Worm (Caenorhabditis elegans) whole organism, L4 larva: ENCODE data around the gene ajm-1.

ENCODE experiments used
- D1046.2 ChIP-seq: fragments of 200-800 bp; sonication (Bioruptor generic); IDR thresholded peaks from 2 replicates; pipeline ENCODE4 v1.3.6; 2022; ENCODE audit warnings: missing genetic modification characterization, missing compliant biosample characterization
- F26F4.8 ChIP-seq: fragments of 200-800 bp; sonication (Bioruptor generic); conservative IDR thresholded peaks from 2 replicates; pipeline ENCODE4 v1.3.6; 2022; ENCODE audit warnings: missing genetic modification characterization, missing compliant biosample characterization
- F44E2.7 ChIP-seq: fragments of 200-800 bp; sonication (Bioruptor generic); IDR thresholded peaks from 2 replicates; pipeline ENCODE4 v2.1.2; 2022; ENCODE audit warnings: missing genetic modification characterization, missing compliant biosample characterization
- R02D3.7 ChIP-seq: fragments of 150-350 bp; sonication (generic microtip); optimal IDR thresholded peaks from 3 replicates; lab custom pipeline; 2014; ENCODE audit warnings: missing biosample characterization, missing genetic modification characterization
- T26A8.4 ChIP-seq: fragments of 200-800 bp; sonication (Bioruptor generic); IDR thresholded peaks from 2 replicates; pipeline ENCODE4 v1.3.6; 2022; ENCODE audit warnings: missing genetic modification characterization, missing compliant biosample characterization
- Y105C5A.15 ChIP-seq: fragments of 200-800 bp; sonication (Bioruptor generic); IDR thresholded peaks from 2 replicates; pipeline ENCODE4 v1.3.6; 2022; ENCODE audit warnings: missing genetic modification characterization, missing compliant biosample characterization
- Y5F2A.4 ChIP-seq: fragments of 200-800 bp; sonication (Bioruptor generic); optimal IDR thresholded peaks from 2 replicates; lab custom pipeline; 2018; ENCODE audit warnings: mild to moderate bottlenecking, missing genetic modification characterization, missing compliant biosample characterization
- ZK546.5 ChIP-seq, 2 experiments: sonication (generic microtip); optimal IDR thresholded peaks; 2 replicates each; lab custom pipeline; 2017; ENCODE audit warnings: missing biosample characterization in 2 of 2, missing genetic modification characterization in 2 of 2
- aly-2 ChIP-seq: sonication (generic microtip); optimal IDR thresholded peaks from 2 replicates; lab custom pipeline; 2018; ENCODE audit warnings: missing biosample characterization, missing genetic modification characterization
- ama-1 ChIP-seq: fragments of 150-350 bp; optimal IDR thresholded peaks from 2 replicates; lab custom pipeline; 2014; ENCODE audit warnings: inconsistent platforms, mixed read lengths
- arid-1 ChIP-seq: fragments of 200-800 bp; sonication (Bioruptor generic); conservative IDR thresholded peaks from 2 replicates; pipeline ENCODE4 v1.3.6; 2022; ENCODE audit warnings: missing genetic modification reagents, missing genetic modification characterization, missing compliant biosample characterization
- attf-4 ChIP-seq: sonication (generic microtip); optimal IDR thresholded peaks from 3 replicates; lab custom pipeline; 2017; ENCODE audit warnings: missing biosample characterization, missing genetic modification characterization
- ceh-20 ChIP-seq: fragments of 200-800 bp; sonication (Bioruptor generic); IDR thresholded peaks from 2 replicates; pipeline ENCODE4 v1.3.6; 2022; ENCODE audit warnings: missing genetic modification reagents, missing genetic modification characterization, missing compliant biosample characterization
- ceh-28 ChIP-seq: fragments of 150-350 bp; optimal IDR thresholded peaks from 2 replicates; lab custom pipeline; 2014; ENCODE audit warnings: missing biosample characterization, missing genetic modification reagents, missing genetic modification characterization
- ces-1 ChIP-seq: fragments of 150-350 bp; sonication (generic microtip); optimal IDR thresholded peaks from 4 replicates; lab custom pipeline; 2014; ENCODE audit warnings: missing biosample characterization, missing genetic modification reagents, missing genetic modification characterization
- cey-2 ChIP-seq: sonication (generic microtip); optimal IDR thresholded peaks from 3 replicates; lab custom pipeline; 2017; ENCODE audit warnings: missing genetic modification characterization, mild to moderate bottlenecking, missing compliant biosample characterization, antibody characterized with exemption, borderline replicate concordance; ENCODE audit not compliant: insufficient read depth
- daf-16 ChIP-seq, 3 experiments: sonication (generic microtip); optimal IDR thresholded peaks; 2 replicates each; lab custom pipeline; 2016 to 2017; ENCODE audit warnings: missing genetic modification characterization in 3 of 3, missing genetic modification reagents in 3 of 3, mild to moderate bottlenecking in 2 of 3, missing compliant biosample characterization in 2 of 3, missing biosample characterization in 1 of 3, moderate library complexity in 1 of 3
- daf-8 ChIP-seq: fragments of 200-800 bp; sonication (Bioruptor generic); IDR thresholded peaks from 2 replicates; pipeline ENCODE4 v1.3.6; 2022; ENCODE audit warnings: missing genetic modification characterization, missing compliant biosample characterization
- dpl-1 ChIP-seq: fragments of 150-350 bp; optimal IDR thresholded peaks from 2 replicates; lab custom pipeline; 2014; ENCODE audit warnings: missing biosample characterization, missing genetic modification reagents, missing genetic modification characterization
- duxl-1 ChIP-seq: sonication (generic microtip); optimal IDR thresholded peaks from 2 replicates; lab custom pipeline; 2016; ENCODE audit warnings: mild to moderate bottlenecking, missing genetic modification characterization, moderate library complexity, missing compliant biosample characterization; ENCODE audit not compliant: poor library complexity
- egl-27 ChIP-seq: sonication (generic microtip); optimal IDR thresholded peaks from 3 replicates; lab custom pipeline; 2017; ENCODE audit warnings: missing biosample characterization, missing genetic modification reagents, missing genetic modification characterization
- gei-8 ChIP-seq: fragments of 200-800 bp; sonication (Bioruptor generic); optimal IDR thresholded peaks from 2 replicates; lab custom pipeline; 2018; ENCODE audit warnings: mild to moderate bottlenecking, missing genetic modification characterization, missing compliant biosample characterization
- hif-1 ChIP-seq, 2 experiments: sonication (generic microtip); optimal IDR thresholded peaks; 2 replicates each; lab custom pipeline; 2016 to 2017; ENCODE audit warnings: missing compliant biosample characterization in 2 of 2, missing genetic modification characterization in 2 of 2, missing genetic modification reagents in 2 of 2, missing genotype in 2 of 2, mild to moderate bottlenecking in 1 of 2
- hlh-11 ChIP-seq: fragments of 200-800 bp; sonication (Bioruptor generic); optimal IDR thresholded peaks from 2 replicates; lab custom pipeline; 2018; ENCODE audit warnings: mild to moderate bottlenecking, missing genetic modification characterization, missing compliant biosample characterization
- hlh-30 ChIP-seq: sonication (generic microtip); optimal IDR thresholded peaks from 2 replicates; lab custom pipeline; 2017; ENCODE audit warnings: antibody characterized with exemption, mild to moderate bottlenecking, missing genetic modification characterization, missing compliant biosample characterization; ENCODE audit not compliant: insufficient read depth
- jun-1 ChIP-seq: fragments of 150-350 bp; optimal IDR thresholded peaks from 2 replicates; lab custom pipeline; 2014; ENCODE audit warnings: missing biosample characterization, missing genetic modification reagents, missing genetic modification characterization
- lim-7 ChIP-seq: fragments of 200-800 bp; sonication (Bioruptor generic); IDR thresholded peaks from 2 replicates; pipeline ENCODE4 v1.3.6; 2022; ENCODE audit warnings: missing genetic modification characterization, missing compliant biosample characterization
- lin-1 ChIP-seq: fragments of 200-800 bp; sonication (Bioruptor generic); IDR thresholded peaks from 2 replicates; pipeline ENCODE4 v1.3.6; 2022; ENCODE audit warnings: missing genetic modification reagents, missing genetic modification characterization, missing compliant biosample characterization
- lin-13 ChIP-seq: fragments of 150-350 bp; optimal IDR thresholded peaks from 2 replicates; lab custom pipeline; 2014; ENCODE audit warnings: missing biosample characterization, missing genetic modification reagents, missing genetic modification characterization
- lin-15B ChIP-seq: fragments of 150-350 bp; sonication (generic microtip); optimal IDR thresholded peaks from 3 replicates; lab custom pipeline; 2014; ENCODE audit warnings: missing biosample characterization, missing genetic modification characterization
- lin-38 ChIP-seq: fragments of 200-800 bp; sonication (Bioruptor generic); IDR thresholded peaks from 2 replicates; pipeline ENCODE4 v1.3.6; 2022; ENCODE audit warnings: missing genetic modification reagents, missing genetic modification characterization, missing compliant biosample characterization
- lin-39 ChIP-seq: fragments of 150-350 bp; optimal IDR thresholded peaks from 2 replicates; lab custom pipeline; 2014; ENCODE audit warnings: missing biosample characterization, missing genetic modification reagents, missing genetic modification characterization
- lsy-2 ChIP-seq, 2 experiments: fragments of 150-350 bp in 1 of 2; sonication (generic microtip) in 1 of 2; optimal IDR thresholded peaks; 2 replicates each; lab custom pipeline; 2014 to 2017; ENCODE audit warnings: missing biosample characterization in 2 of 2, missing genetic modification characterization in 2 of 2
- mdl-1 ChIP-seq, 2 experiments: fragments of 150-350 bp in 1 of 2; sonication (generic microtip) in 1 of 2; optimal IDR thresholded peaks; 2 replicates each; lab custom pipeline; 2014 to 2017; ENCODE audit warnings: missing biosample characterization in 2 of 2, missing genetic modification characterization in 2 of 2
- mdt-29 ChIP-seq: fragments of 200-800 bp; sonication (Bioruptor generic); IDR thresholded peaks from 2 replicates; pipeline ENCODE4 v1.3.6; 2022; ENCODE audit warnings: missing genetic modification reagents, missing genetic modification characterization, missing compliant biosample characterization
- mep-1 ChIP-seq: fragments of 150-350 bp; sonication (generic microtip); optimal IDR thresholded peaks from 3 replicates; lab custom pipeline; 2014; ENCODE audit warnings: missing biosample characterization, missing genetic modification characterization
- mxl-2 ChIP-seq: fragments of 200-800 bp; sonication (Bioruptor generic); conservative IDR thresholded peaks from 2 replicates; pipeline ENCODE4 v1.3.6; 2022; ENCODE audit warnings: missing genetic modification reagents, missing genetic modification characterization, missing compliant biosample characterization
- mxl-3 ChIP-seq: fragments of 200-800 bp; sonication (Bioruptor generic); optimal IDR thresholded peaks from 2 replicates; lab custom pipeline; 2018; ENCODE audit warnings: mild to moderate bottlenecking, missing genetic modification characterization, missing compliant biosample characterization
- nhr-111 ChIP-seq: fragments of 200-800 bp; sonication (Bioruptor generic); optimal IDR thresholded peaks from 2 replicates; lab custom pipeline; 2018; ENCODE audit warnings: mild to moderate bottlenecking, missing genetic modification characterization, missing compliant biosample characterization
- nhr-28 ChIP-seq: fragments of 150-350 bp; optimal IDR thresholded peaks from 2 replicates; lab custom pipeline; 2014; ENCODE audit warnings: missing biosample characterization, missing genetic modification characterization
- nhr-41 ChIP-seq: fragments of 200-800 bp; sonication (Bioruptor generic); IDR thresholded peaks from 2 replicates; pipeline ENCODE4 v1.3.6; 2022; ENCODE audit warnings: missing genetic modification reagents, missing genetic modification characterization, missing compliant biosample characterization
- nhr-48 ChIP-seq: sonication (generic microtip); optimal IDR thresholded peaks from 2 replicates; lab custom pipeline; 2016; ENCODE audit warnings: mild to moderate bottlenecking, missing genetic modification characterization, missing compliant biosample characterization
- nhr-6 ChIP-seq: fragments of 150-350 bp; optimal IDR thresholded peaks from 2 replicates; lab custom pipeline; 2014; ENCODE audit warnings: missing biosample characterization, missing genetic modification characterization
- pqm-1 ChIP-seq: sonication (generic microtip); optimal IDR thresholded peaks from 2 replicates; lab custom pipeline; 2017; ENCODE audit warnings: missing biosample characterization, missing genetic modification characterization
- sdz-12 ChIP-seq: fragments of 200-800 bp; sonication (Bioruptor generic); optimal IDR thresholded peaks from 2 replicates; lab custom pipeline; 2018; ENCODE audit warnings: mild to moderate bottlenecking, missing genetic modification characterization, missing compliant biosample characterization
- set-16 ChIP-seq: fragments of 200-800 bp; sonication (Bioruptor generic); IDR thresholded peaks from 2 replicates; pipeline ENCODE4 v1.3.6; 2022; ENCODE audit warnings: missing genetic modification reagents, missing genetic modification characterization, missing compliant biosample characterization
- skn-1 ChIP-seq: fragments of 150-350 bp; optimal IDR thresholded peaks from 2 replicates; lab custom pipeline; 2014; ENCODE audit warnings: missing biosample characterization, missing genetic modification characterization
- unc-39 ChIP-seq: sonication (generic microtip); optimal IDR thresholded peaks from 2 replicates; lab custom pipeline; 2017; ENCODE audit warnings: missing biosample characterization, missing genetic modification characterization
- vab-7 ChIP-seq: fragments of 200-800 bp; sonication (Bioruptor generic); IDR thresholded peaks from 2 replicates; pipeline ENCODE4 v1.3.6; 2022; ENCODE audit warnings: missing genetic modification reagents, missing genetic modification characterization, missing compliant biosample characterization
- zfp-2 ChIP-seq: sonication (generic microtip); optimal IDR thresholded peaks from 2 replicates; lab custom pipeline; 2016; ENCODE audit warnings: mild to moderate bottlenecking, missing genetic modification characterization, missing compliant biosample characterization
- ztf-7 ChIP-seq: fragments of 150-350 bp; optimal IDR thresholded peaks from 2 replicates; lab custom pipeline; 2014; ENCODE audit warnings: missing biosample characterization, missing genetic modification characterization

ajm-1 gene

ce11 chrX:9150269-9150744, 67.6 kb downstream of the ajm-1 start, which contains the start of gene tmbi-4 (continued):
- no peak for TF ChIP-seq daf-16 (GFP tag; optimal IDR thresholded peaks at IDR 0.05; lab: Kevin White, UChicago)
- peak; percentile 90 for TF ChIP-seq daf-16 (tag; optimal IDR thresholded peaks at IDR 0.05; lab: Kevin White, UChicago)
- TF ChIP-seq ztf-7 (tag; lab: Kevin White, UChicago) = peak; percentile 12
- TF ChIP-seq set-16 (GFP tag; lab: Robert Waterston, UW) = no peak
- no peak for TF ChIP-seq zfp-2 (tag; lab: Kevin White, UChicago)
- TF ChIP-seq ceh-20 = peak; percentile 36; the same call in 1 of the 2 replicates
- no peak for TF ChIP-seq unc-39
- TF ChIP-seq mxl-2 (GFP tag; lab: Robert Waterston, UW) = no peak
- no peak for TF ChIP-seq Y5F2A.4 (GFP tag; lab: Kevin White, UChicago)
- TF ChIP-seq jun-1 = no peak
- TF ChIP-seq ceh-28 (tag; lab: Kevin White, UChicago) = no peak
- peak; percentile 40 for TF ChIP-seq nhr-6 (tag; lab: Kevin White, UChicago)
- TF ChIP-seq hlh-30 (tag; lab: Kevin White, UChicago) = peak; percentile 87
- TF ChIP-seq mdt-29 (GFP tag; lab: Robert Waterston, UW) = no peak
- TF ChIP-seq T26A8.4 = no peak
- TF ChIP-seq sdz-12 (GFP tag; lab: Kevin White, UChicago) = no peak
- TF ChIP-seq F44E2.7 (GFP tag; lab: Robert Waterston, UW) = no peak
- TF ChIP-seq hif-1 (tag; optimal IDR thresholded peaks at IDR 0.05; lab: Kevin White, UChicago) = peak in 1 of 2 experiments; percentile 50
- no peak for TF ChIP-seq lin-39 (tag; lab: Kevin White, UChicago)
- TF ChIP-seq ama-1 (lab: Kevin White, UChicago) = no peak
- peak in 1 of 2 experiments; percentile 47 for TF ChIP-seq mdl-1 (tag; optimal IDR thresholded peaks at IDR 0.05; lab: Kevin White, UChicago)
- no peak for TF ChIP-seq pqm-1 (tag; lab: Kevin White, UChicago)
- no peak for TF ChIP-seq lin-13
- peak; percentile 24 for TF ChIP-seq dpl-1 (GFP tag; lab: Kevin White, UChicago)
- TF ChIP-seq egl-27 = no peak
- TF ChIP-seq F26F4.8 = no peak
- TF ChIP-seq nhr-48 (tag; lab: Kevin White, UChicago) = no peak
- no peak for TF ChIP-seq attf-4 (tag; lab: Kevin White, UChicago)
- TF ChIP-seq mxl-3 (GFP tag; lab: Kevin White, UChicago) = peak; percentile 33
- TF ChIP-seq D1046.2 (GFP tag; lab: Robert Waterston, UW) = no peak
- TF ChIP-seq ZK546.5 (tag; optimal IDR thresholded peaks at IDR 0.05; lab: Kevin White, UChicago) = no peak
- no peak for TF ChIP-seq lin-1 (GFP tag; lab: Robert Waterston, UW)
- TF ChIP-seq lin-15B (tag; lab: Kevin White, UChicago) = no peak
- peak; percentile 74 for TF ChIP-seq mep-1
- TF ChIP-seq cey-2 (tag; lab: Kevin White, UChicago) = no peak
- TF ChIP-seq R02D3.7 (tag; lab: Kevin White, UChicago) = no peak
- peak; percentile 77 for TF ChIP-seq hlh-11 (tag; lab: Kevin White, UChicago)
- no peak for TF ChIP-seq skn-1 (tag; lab: Kevin White, UChicago)
- no peak for TF ChIP-seq arid-1 (GFP tag; lab: Robert Waterston, UW)
- no peak for TF ChIP-seq Y105C5A.15 (GFP tag; lab: Robert Waterston, UW)
- TF ChIP-seq vab-7 (GFP tag; lab: Robert Waterston, UW) = no peak
- TF ChIP-seq nhr-28 (tag; lab: Kevin White, UChicago) = peak; percentile 67
- no peak for TF ChIP-seq gei-8
- no peak for TF ChIP-seq daf-8 (GFP tag; lab: Robert Waterston, UW)
- TF ChIP-seq ces-1 (GFP tag; lab: Kevin White, UChicago) = no peak
- no peak for TF ChIP-seq aly-2 (tag; lab: Kevin White, UChicago)
- TF ChIP-seq lsy-2 (tag; optimal IDR thresholded peaks at IDR 0.05; lab: Kevin White, UChicago) = peak in 1 of 2 experiments; percentile 67
- no peak for TF ChIP-seq duxl-1
- TF ChIP-seq lin-38 (GFP tag; lab: Robert Waterston, UW) = peak; percentile 79
- no peak for TF ChIP-seq lim-7 (GFP tag; lab: Robert Waterston, UW)
- TF ChIP-seq nhr-41 (GFP tag; lab: Robert Waterston, UW) = no peak
- no peak for TF ChIP-seq nhr-111 (GFP tag; lab: Kevin White, UChicago)
